Worm (Caenorhabditis elegans) whole organism, L4/young adult: ENCODE data around the gene R07E5.7.

Source experiments
- W03F9.2 ChIP-seq: fragments of 150-350 bp; optimal IDR thresholded peaks from 2 replicates; lab custom pipeline; 2014; ENCODE audit warnings: missing biosample characterization, missing genetic modification characterization
- dao-5 ChIP-seq: sonication (generic microtip); optimal IDR thresholded peaks from 2 replicates; lab custom pipeline; 2016; ENCODE audit warnings: missing genotype, missing genetic modification characterization, moderate library complexity, missing compliant biosample characterization
- him-1 ChIP-seq: sonication (generic microtip); optimal IDR thresholded peaks from 2 replicates; lab custom pipeline; 2016; ENCODE audit warnings: missing genotype, missing genetic modification reagents, missing genetic modification characterization, missing compliant biosample characterization

DNA sequence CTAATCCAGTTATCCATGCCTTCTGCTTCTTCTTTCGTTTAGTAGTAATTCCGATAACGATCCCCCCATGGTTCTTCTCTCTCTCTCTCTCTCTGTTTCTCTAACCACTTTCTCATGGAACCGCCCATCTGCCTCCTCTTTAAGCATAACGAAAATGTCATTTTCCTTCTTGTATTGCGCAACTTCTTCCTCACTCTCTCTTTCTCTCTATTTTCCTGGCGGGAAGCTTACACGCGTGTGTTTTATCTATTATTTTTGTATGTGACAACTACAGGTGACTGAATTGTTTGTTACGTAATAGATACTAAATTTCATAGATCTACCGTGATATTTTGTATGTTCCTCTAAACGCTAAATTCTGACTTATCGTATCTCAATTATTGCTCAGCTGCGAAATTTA, 28.5 kb downstream of the R07E5.7 start:
- TF ChIP-seq him-1 (tag; lab: Kevin White, UChicago) (no peak), dao-5 (tag; lab: Kevin White, UChicago) (no peak), W03F9.2 (tag; lab: Kevin White, UChicago) (no peak)
